Fruit fly (Drosophila melanogaster) whole organism, embryonic: Measurements from ENCODE around the gene CG4596.

Experiments
- ATbp ChIP-seq: fragments of 200-800 bp; sonication (Bioruptor generic); optimal IDR thresholded peaks from 2 replicates; lab custom pipeline; 2017; ENCODE audit warnings: missing biosample characterization, mild to moderate bottlenecking, missing genetic modification characterization, missing genetic modification reagents
- Adf1 ChIP-seq: fragments of 200-800 bp; sonication (Bioruptor generic); IDR thresholded peaks from 2 replicates; pipeline ENCODE4 v1.3.6; 2022; ENCODE audit warnings: missing biosample characterization, missing genetic modification characterization
- Bgb ChIP-seq: fragments of 200-800 bp; sonication (Bioruptor generic); IDR thresholded peaks from 2 replicates; pipeline ENCODE4 v1.3.6; 2022; ENCODE audit warnings: missing biosample characterization, missing genetic modification characterization; ENCODE audit not compliant: partially characterized antibody
- CG1024 ChIP-seq: fragments of 200-800 bp; sonication (Bioruptor generic); IDR thresholded peaks from 2 replicates; pipeline ENCODE4 v1.3.6; 2022; ENCODE audit warnings: missing biosample characterization, missing genetic modification characterization
- CG10431 ChIP-seq: fragments of 200-800 bp; sonication (Bioruptor generic); optimal IDR thresholded peaks from 3 replicates; lab custom pipeline; 2018; ENCODE audit warnings: missing biosample characterization, mild to moderate bottlenecking, missing genetic modification characterization
- CG11456 ChIP-seq: fragments of 200-800 bp; sonication (Bioruptor generic); IDR thresholded peaks from 3 replicates; pipeline ENCODE4 v1.3.6; 2022; ENCODE audit warnings: missing biosample characterization, missing genetic modification characterization
- CG13123 ChIP-seq: fragments of 200-800 bp; sonication (Bioruptor generic); optimal IDR thresholded peaks from 2 replicates; lab custom pipeline; 2016; ENCODE audit warnings: missing biosample characterization, missing genetic modification characterization
- CG13424 ChIP-seq: fragments of 200-800 bp; sonication (Bioruptor generic); optimal IDR thresholded peaks from 2 replicates; lab custom pipeline; 2019; ENCODE audit warnings: missing biosample characterization, mild to moderate bottlenecking, missing genetic modification characterization, moderate library complexity
- CG13894 ChIP-seq: fragments of 200-800 bp; sonication (Bioruptor generic); optimal IDR thresholded peaks from 3 replicates; lab custom pipeline; 2018; ENCODE audit warnings: missing biosample characterization, mild to moderate bottlenecking, missing genetic modification characterization, moderate library complexity
- CG15011 ChIP-seq: fragments of 200-800 bp; sonication (Bioruptor generic); optimal IDR thresholded peaks from 3 replicates; lab custom pipeline; 2018; ENCODE audit warnings: missing biosample characterization, mild to moderate bottlenecking, missing genetic modification characterization
- CG16779 ChIP-seq: fragments of 200-800 bp; sonication (Bioruptor generic); IDR thresholded peaks from 2 replicates; pipeline ENCODE4 v1.3.6; 2022; ENCODE audit warnings: missing biosample characterization, missing genetic modification characterization
- CG16813 ChIP-seq: fragments of 200-800 bp; sonication (Bioruptor generic); IDR thresholded peaks from 3 replicates; pipeline ENCODE4 v1.3.6; 2022; ENCODE audit warnings: missing biosample characterization, missing genetic modification characterization; ENCODE audit not compliant: partially characterized antibody
- CG17328 ChIP-seq: fragments of 200-800 bp; sonication (Bioruptor generic); IDR thresholded peaks from 2 replicates; pipeline ENCODE4 v1.3.6; 2022; ENCODE audit warnings: missing biosample characterization, missing genetic modification characterization
- CG2712 ChIP-seq: fragments of 200-800 bp; optimal IDR thresholded peaks from 3 replicates; lab custom pipeline; 2019; ENCODE audit warnings: missing biosample characterization, mild to moderate bottlenecking, missing genetic modification characterization, moderate library complexity
- CG34224 ChIP-seq: fragments of 200-800 bp; sonication (Bioruptor generic); IDR thresholded peaks from 3 replicates; pipeline ENCODE4 v1.3.6; 2022; ENCODE audit warnings: missing biosample characterization, missing genetic modification characterization; ENCODE audit not compliant: partially characterized antibody
- CG4328 ChIP-seq: fragments of 200-800 bp; sonication (Bioruptor generic); optimal IDR thresholded peaks from 3 replicates; lab custom pipeline; 2017; ENCODE audit warnings: missing biosample characterization, missing genetic modification reagents, missing genetic modification characterization
- CG4424 ChIP-seq: fragments of 200-800 bp; sonication (Bioruptor generic); optimal IDR thresholded peaks from 3 replicates; lab custom pipeline; 2016; ENCODE audit warnings: missing biosample characterization, missing genetic modification characterization
- CG7556 ChIP-seq: fragments of 200-800 bp; sonication (Bioruptor generic); optimal IDR thresholded peaks from 2 replicates; lab custom pipeline; 2017; ENCODE audit warnings: missing biosample characterization, mild to moderate bottlenecking, missing genetic modification characterization
- Dfd ChIP-seq, 2 experiments: fragments of >200 bp; optimal IDR thresholded peaks; 2 replicates each; lab custom pipeline; 2017; ENCODE audit warnings: missing biosample characterization in 2 of 2, missing genetic modification characterization in 2 of 2
- Dp ChIP-seq: fragments of 200-800 bp; sonication (Bioruptor generic); optimal IDR thresholded peaks from 2 replicates; lab custom pipeline; 2018; ENCODE audit warnings: missing biosample characterization, mild to moderate bottlenecking, missing genetic modification characterization, moderate library complexity
- HLHmδ ChIP-seq: fragments of 200-800 bp; sonication (Bioruptor generic); optimal IDR thresholded peaks from 2 replicates; lab custom pipeline; 2018; ENCODE audit warnings: missing biosample characterization, mild to moderate bottlenecking, missing genetic modification characterization, moderate library complexity
- HmgD ChIP-seq: fragments of 200-800 bp; sonication (Bioruptor generic); optimal IDR thresholded peaks from 3 replicates; lab custom pipeline; 2016; ENCODE audit warnings: missing biosample characterization, missing genetic modification characterization
- Hr78 ChIP-seq, 2 experiments: fragments of 200-800 bp in 1 of 2; fragments of >200 bp in 1 of 2; sonication (Bioruptor generic) in 1 of 2; optimal IDR thresholded peaks; 2 replicates each; lab custom pipeline; 2017 to 2019; ENCODE audit warnings: missing biosample characterization in 2 of 2, missing genetic modification characterization in 2 of 2, mild to moderate bottlenecking in 1 of 2, moderate library complexity in 1 of 2
- Lpt ChIP-seq: fragments of >200 bp; optimal IDR thresholded peaks from 2 replicates; lab custom pipeline; 2018; ENCODE audit warnings: missing biosample characterization, missing genetic modification characterization
- PHDP ChIP-seq: fragments of 200-800 bp; sonication (Bioruptor generic); optimal IDR thresholded peaks from 3 replicates; lab custom pipeline; 2018; ENCODE audit warnings: missing biosample characterization, mild to moderate bottlenecking, missing genetic modification characterization, moderate library complexity
- Rfx ChIP-seq: fragments of 200-800 bp; sonication (Bioruptor generic); IDR thresholded peaks from 2 replicates; pipeline ENCODE4 v1.3.6; 2022; ENCODE audit warnings: missing biosample characterization, missing genetic modification characterization
- Vsx1 ChIP-seq: fragments of 200-800 bp; sonication (Bioruptor generic); optimal IDR thresholded peaks from 2 replicates; lab custom pipeline; 2017; ENCODE audit warnings: missing biosample characterization, mild to moderate bottlenecking, missing genetic modification characterization, missing genetic modification reagents
- ase ChIP-seq: fragments of 200-800 bp; sonication (Bioruptor generic); IDR thresholded peaks from 3 replicates; pipeline ENCODE4 v1.3.6; 2022; ENCODE audit warnings: missing biosample characterization, missing genetic modification characterization
- cg ChIP-seq: fragments of 200-800 bp; sonication (Bioruptor generic); optimal IDR thresholded peaks from 3 replicates; lab custom pipeline; 2019; ENCODE audit warnings: missing biosample characterization, mild to moderate bottlenecking, missing genetic modification characterization, moderate library complexity
- dimm ChIP-seq: fragments of 200-800 bp; sonication (Bioruptor generic); IDR thresholded peaks from 2 replicates; pipeline ENCODE4 v1.3.6; 2022; ENCODE audit warnings: missing biosample characterization, missing genetic modification characterization
- fd96Cb ChIP-seq: fragments of 200-800 bp; sonication (Bioruptor generic); optimal IDR thresholded peaks from 2 replicates; lab custom pipeline; 2018; ENCODE audit warnings: missing biosample characterization, mild to moderate bottlenecking, missing genetic modification characterization, moderate library complexity
- gcm ChIP-seq: fragments of 200-800 bp; sonication (Bioruptor generic); optimal IDR thresholded peaks from 2 replicates; lab custom pipeline; 2019; ENCODE audit warnings: missing biosample characterization, mild to moderate bottlenecking, missing genetic modification characterization, moderate library complexity
- gcm2 ChIP-seq: fragments of 200-800 bp; sonication (Bioruptor generic); optimal IDR thresholded peaks from 2 replicates; lab custom pipeline; 2016; ENCODE audit warnings: missing biosample characterization, missing genetic modification characterization
- hb ChIP-seq: fragments of 200-800 bp; sonication (Bioruptor generic); IDR thresholded peaks from 3 replicates; pipeline ENCODE4 v1.3.6; 2022; ENCODE audit warnings: missing biosample characterization, missing genetic modification characterization; ENCODE audit not compliant: partially characterized antibody
- inv ChIP-seq: fragments of 200-800 bp; sonication (Bioruptor generic); IDR thresholded peaks from 2 replicates; pipeline ENCODE4 v1.3.6; 2022; ENCODE audit warnings: missing biosample characterization, missing genetic modification characterization; ENCODE audit not compliant: partially characterized antibody
- kah ChIP-seq: fragments of 200-800 bp; sonication (Bioruptor generic); optimal IDR thresholded peaks from 2 replicates; lab custom pipeline; 2018; ENCODE audit warnings: missing biosample characterization, mild to moderate bottlenecking, missing genetic modification characterization
- kni ChIP-seq: fragments of 200-800 bp; sonication (Bioruptor generic); optimal IDR thresholded peaks from 3 replicates; lab custom pipeline; 2017; ENCODE audit warnings: mild to moderate bottlenecking, missing biosample characterization, missing genetic modification reagents, missing genetic modification characterization
- knrl ChIP-seq: fragments of 200-800 bp; sonication (Bioruptor generic); IDR thresholded peaks from 3 replicates; pipeline ENCODE4 v1.3.6; 2022; ENCODE audit warnings: missing biosample characterization, missing genetic modification characterization; ENCODE audit not compliant: partially characterized antibody
- lab ChIP-seq: fragments of 200-800 bp; sonication (Bioruptor generic); optimal IDR thresholded peaks from 3 replicates; lab custom pipeline; 2017; ENCODE audit warnings: missing biosample characterization, missing genetic modification characterization, mild to moderate bottlenecking, moderate library complexity, missing genetic modification reagents
- lola ChIP-seq, 3 experiments: fragments of >200 bp in 2 of 3; fragments of 200-800 bp in 1 of 3; sonication (Bioruptor generic) in 1 of 3; optimal IDR thresholded peaks; 2 replicates each; lab custom pipeline; 2017 to 2019; ENCODE audit warnings: missing biosample characterization in 3 of 3, missing genetic modification characterization in 3 of 3, mild to moderate bottlenecking in 1 of 3, moderate library complexity in 1 of 3
- otp ChIP-seq: fragments of 200-800 bp; sonication (Bioruptor generic); IDR thresholded peaks from 3 replicates; pipeline ENCODE4, ENCODE4 v1.3.6; 2022; ENCODE audit warnings: missing biosample characterization, missing genetic modification characterization
- peb ChIP-seq: fragments of 200-800 bp; sonication (Bioruptor generic); IDR thresholded peaks from 2 replicates; pipeline ENCODE4 v1.3.6; 2022; ENCODE audit warnings: missing biosample characterization, missing genetic modification characterization
- pnt ChIP-seq: fragments of 200-800 bp; sonication (Bioruptor generic); optimal IDR thresholded peaks from 3 replicates; lab custom pipeline; 2016; ENCODE audit warnings: missing biosample characterization, missing genetic modification characterization
- sima ChIP-seq: fragments of 200-800 bp; sonication (Bioruptor generic); optimal IDR thresholded peaks from 2 replicates; lab custom pipeline; 2016; ENCODE audit warnings: missing biosample characterization, missing genetic modification characterization
- sr ChIP-seq: fragments of 200-800 bp; sonication (Bioruptor generic); IDR thresholded peaks from 3 replicates; pipeline ENCODE4 v1.3.6; 2022; ENCODE audit warnings: missing biosample characterization, missing genetic modification characterization
- yki ChIP-seq: fragments of >200 bp; optimal IDR thresholded peaks from 3 replicates; lab custom pipeline; 2018
- zfh2 ChIP-seq: fragments of 200-800 bp; sonication (Bioruptor generic); optimal IDR thresholded peaks from 2 replicates; lab custom pipeline; 2016; ENCODE audit warnings: missing biosample characterization, missing genetic modification characterization

The CG4596 gene

dm6 chr3R:10888633-10889519 lies 16.0 kb downstream of the CG4596 start (continued):
- TF ChIP-seq CG10431 (GFP tag; lab: Kevin White, UChicago) (peak; percentile 49), hb (no peak), yki (lab: Kevin White, UChicago) (peak; percentile 83), cg (GFP tag; lab: Kevin White, UChicago) (peak; percentile 67), Adf1 (peak; percentile 52; the same call in 1 of the 2 replicates), CG11456 (GFP tag; lab: Robert Waterston, UW) (peak; percentile 54; the same call in 2 of the 3 replicates), gcm (GFP tag; lab: Kevin White, UChicago) (no peak), peb (no peak), CG15011 (GFP tag; lab: Kevin White, UChicago) (peak; percentile 2), Dfd (GFP tag; optimal IDR thresholded peaks at IDR 0.05; lab: Kevin White, UChicago) (no peak), otp (GFP tag; lab: Robert Waterston, UW) (no peak; the same call in 2 of the 3 replicates), CG34224 (GFP tag; lab: Robert Waterston, UW) (peak; percentile 52), zfh2 (GFP tag; lab: Kevin White, UChicago) (peak; percentile 46), pnt (GFP tag; lab: Kevin White, UChicago) (no peak), CG2712 (tag; lab: Kevin White, UChicago) (no peak), CG13123 (no peak), Bgb (GFP tag; lab: Robert Waterston, UW) (0 out of 2 replicates have a peak, but pooled peaks have one; percentile 34), kni (peak; percentile 23), Dp (no peak), dimm (GFP tag; lab: Robert Waterston, UW) (no peak), CG1024 (GFP tag; lab: Robert Waterston, UW) (no peak), ATbp (peak; percentile 7), Hr78 (GFP tag; optimal IDR thresholded peaks at IDR 0.05; lab: Kevin White, UChicago) (no peak), kah (GFP tag; lab: Kevin White, UChicago) (peak; percentile 79), sima (no peak), CG16779 (peak; percentile 28; the same call in 1 of the 2 replicates), Lpt (no peak), CG13894 (tag; lab: Kevin White, UChicago) (peak; percentile 43), fd96Cb (tag; lab: Kevin White, UChicago) (no peak), ase (GFP tag; lab: Robert Waterston, UW) (no peak; the same call in 2 of the 3 replicates), CG4424 (peak; percentile 16), lab (GFP tag; lab: Kevin White, UChicago) (peak; percentile 55), lola (GFP tag; optimal IDR thresholded peaks at IDR 0.05; lab: Kevin White, UChicago) (no peak), sr (0 out of 3 replicates have a peak, but pooled peaks have one; percentile 4), CG16813 (GFP tag; lab: Robert Waterston, UW) (no peak), CG13424 (peak; percentile 15), Rfx (GFP tag; lab: Robert Waterston, UW) (peak; percentile 80), HmgD (GFP tag; lab: Kevin White, UChicago) (no peak), inv (GFP tag; lab: Robert Waterston, UW) (no peak), PHDP (tag; lab: Kevin White, UChicago) (peak; percentile 44), knrl (GFP tag; lab: Robert Waterston, UW) (no peak), Vsx1 (GFP tag; lab: Kevin White, UChicago) (no peak), CG4328 (no peak), gcm2 (GFP tag; lab: Kevin White, UChicago) (no peak), CG17328 (GFP tag; lab: Robert Waterston, UW) (0 out of 2 replicates have a peak, but pooled peaks have one; percentile 12), CG7556 (GFP tag; lab: Kevin White, UChicago) (peak; percentile 38), HLHmδ (GFP tag; lab: Kevin White, UChicago) (peak; percentile 79)
